Worm (Caenorhabditis elegans) whole organism, midembryonic: ENCODE results near the gene F40H3.2.

Source experiments
- tab-1 ChIP-seq: fragments of 200-800 bp; sonication (Bioruptor generic); IDR thresholded peaks from 2 replicates; pipeline ENCODE4 v1.3.6; 2022; ENCODE audit warnings: missing genetic modification characterization, missing compliant biosample characterization
- ztf-23 ChIP-seq: fragments of 200-800 bp; sonication (Bioruptor generic); IDR thresholded peaks from 2 replicates; pipeline ENCODE4 v1.3.6; 2022; ENCODE audit warnings: missing genetic modification reagents, missing genetic modification characterization, missing compliant biosample characterization

- TF ChIP-seq ztf-23 (GFP tag; lab: Robert Waterston, UW) (no peak), tab-1 (GFP tag; lab: Robert Waterston, UW) (no peak)
Measured at ce11 chrII:6199010-6199409, 25.6 kb downstream of the F40H3.2 start.
